Fruit fly (Drosophila melanogaster): Measurements from ENCODE around the gene CG14204.

dm6 chrX:19546658-19547038 lies 36.8 kb upstream of the CG14204 start:
- TF ChIP-seq CG1024 (GFP tag; IDR thresholded peaks at IDR 0.05), result no peak
- TF ChIP-seq CG11247 (GFP tag; IDR thresholded peaks at IDR 0.05), result no peak
- no peak for TF ChIP-seq Doc2 (GFP tag; IDR thresholded peaks at IDR 0.05)
- TF ChIP-seq lilli (GFP tag; optimal IDR thresholded peaks at IDR 0.05), result no peak
- no peak for TF ChIP-seq schlank (tag; optimal IDR thresholded peaks at IDR 0.05)
- TF ChIP-seq CG11695 (GFP tag; IDR thresholded peaks at IDR 0.05), result no peak
- TF ChIP-seq slbo (GFP tag; IDR thresholded peaks at IDR 0.05), result no peak
- TF ChIP-seq CG11696 (GFP tag; IDR thresholded peaks at IDR 0.05), result no peak
- TF ChIP-seq gcm (GFP tag; optimal IDR thresholded peaks at IDR 0.05), result no peak
- TF ChIP-seq gce (GFP tag; IDR thresholded peaks at IDR 0.05), result no peak
- no peak for TF ChIP-seq Hmr (GFP tag; optimal IDR thresholded peaks at IDR 0.05)
